Worm (Caenorhabditis elegans) whole organism, L4/young adult: ENCODE data around the gene F52C6.4.

Source experiments
- dao-5 ChIP-seq: sonication (generic microtip); optimal IDR thresholded peaks from 2 replicates; lab custom pipeline; 2016; ENCODE audit warnings: missing genotype, missing genetic modification characterization, moderate library complexity, missing compliant biosample characterization
- him-1 ChIP-seq: sonication (generic microtip); optimal IDR thresholded peaks from 2 replicates; lab custom pipeline; 2016; ENCODE audit warnings: missing genotype, missing genetic modification reagents, missing genetic modification characterization, missing compliant biosample characterization

ce11 chrII:1922665-1923187 lies at the start of gene F52C6.4, which contains the start of gene bath-2:
- TF ChIP-seq him-1 (tag; lab: Kevin White, UChicago) (no peak), dao-5 (tag; lab: Kevin White, UChicago) (no peak)
